Fruit fly (Drosophila melanogaster): ENCODE results near the gene Sec20.

dm6 chr3R:5824456-5824855 is at the start of gene Sec20, which contains the start of gene dgrn:
- TF ChIP-seq CTCF (optimal IDR thresholded peaks at IDR 0.05) (no peak), CG8478 (optimal IDR thresholded peaks at IDR 0.05) (no peak)
